Worm (Caenorhabditis elegans) whole organism, L4 larva: ENCODE data around the gene T14G8.3.
A peak's percentile ranks its signal among the peaks of the same experiment; 100 is the strongest.

Experiments used
- T20F7.1 ChIP-seq: fragments of 200-800 bp; sonication (Bioruptor generic); optimal IDR thresholded peaks from 2 replicates; lab custom pipeline; 2018; ENCODE audit warnings: mild to moderate bottlenecking, missing genetic modification characterization, missing compliant biosample characterization
- ZK337.2 ChIP-seq: fragments of 200-800 bp; sonication (Bioruptor generic); IDR thresholded peaks from 2 replicates; pipeline ENCODE4 v1.3.6; 2022; ENCODE audit warnings: missing genetic modification reagents, missing genetic modification characterization, missing compliant biosample characterization
- aha-1 ChIP-seq: fragments of 150-350 bp; peaks from one replicate; lab custom pipeline; 2014; ENCODE audit warnings: missing biosample characterization, missing genetic modification characterization
- aly-2 ChIP-seq: sonication (generic microtip); optimal IDR thresholded peaks from 2 replicates; lab custom pipeline; 2018; ENCODE audit warnings: missing biosample characterization, missing genetic modification characterization
- ceh-28 ChIP-seq: fragments of 150-350 bp; optimal IDR thresholded peaks from 2 replicates; lab custom pipeline; 2014; ENCODE audit warnings: missing biosample characterization, missing genetic modification reagents, missing genetic modification characterization
- cey-2 ChIP-seq: sonication (generic microtip); optimal IDR thresholded peaks from 3 replicates; lab custom pipeline; 2017; ENCODE audit warnings: missing genetic modification characterization, mild to moderate bottlenecking, missing compliant biosample characterization, antibody characterized with exemption, borderline replicate concordance; ENCODE audit not compliant: insufficient read depth
- daf-8 ChIP-seq: fragments of 200-800 bp; sonication (Bioruptor generic); IDR thresholded peaks from 2 replicates; pipeline ENCODE4 v1.3.6; 2022; ENCODE audit warnings: missing genetic modification characterization, missing compliant biosample characterization
- dmd-6 ChIP-seq: fragments of 200-800 bp; sonication (Bioruptor generic); IDR thresholded peaks from 2 replicates; pipeline ENCODE4 v1.3.6; 2022; ENCODE audit warnings: missing genetic modification reagents, missing genetic modification characterization, missing compliant biosample characterization
- dmd-8 ChIP-seq: fragments of 200-800 bp; sonication (Bioruptor generic); IDR thresholded peaks from 2 replicates; pipeline ENCODE4 v1.3.6; 2022; ENCODE audit warnings: missing genetic modification characterization, missing compliant biosample characterization
- egl-27 ChIP-seq: sonication (generic microtip); optimal IDR thresholded peaks from 3 replicates; lab custom pipeline; 2017; ENCODE audit warnings: missing biosample characterization, missing genetic modification reagents, missing genetic modification characterization
- hlh-11 ChIP-seq: fragments of 200-800 bp; sonication (Bioruptor generic); optimal IDR thresholded peaks from 2 replicates; lab custom pipeline; 2018; ENCODE audit warnings: mild to moderate bottlenecking, missing genetic modification characterization, missing compliant biosample characterization
- lim-7 ChIP-seq: fragments of 200-800 bp; sonication (Bioruptor generic); IDR thresholded peaks from 2 replicates; pipeline ENCODE4 v1.3.6; 2022; ENCODE audit warnings: missing genetic modification characterization, missing compliant biosample characterization
- lin-1 ChIP-seq: fragments of 200-800 bp; sonication (Bioruptor generic); IDR thresholded peaks from 2 replicates; pipeline ENCODE4 v1.3.6; 2022; ENCODE audit warnings: missing genetic modification reagents, missing genetic modification characterization, missing compliant biosample characterization
- lin-29 ChIP-seq: fragments of 200-800 bp; sonication (Bioruptor generic); IDR thresholded peaks from 2 replicates; pipeline ENCODE4 v1.3.6; 2022; ENCODE audit warnings: missing genetic modification reagents, missing genetic modification characterization, missing compliant biosample characterization
- lin-38 ChIP-seq: fragments of 200-800 bp; sonication (Bioruptor generic); IDR thresholded peaks from 2 replicates; pipeline ENCODE4 v1.3.6; 2022; ENCODE audit warnings: missing genetic modification reagents, missing genetic modification characterization, missing compliant biosample characterization
- lir-3 ChIP-seq: sonication (generic microtip); optimal IDR thresholded peaks from 2 replicates; lab custom pipeline; 2016; ENCODE audit warnings: mild to moderate bottlenecking, missing genetic modification characterization, missing compliant biosample characterization
- lsy-2 ChIP-seq, 2 experiments: fragments of 150-350 bp in 1 of 2; sonication (generic microtip) in 1 of 2; optimal IDR thresholded peaks; 2 replicates each; lab custom pipeline; 2014 to 2017; ENCODE audit warnings: missing biosample characterization in 2 of 2, missing genetic modification characterization in 2 of 2
- mdl-1 ChIP-seq, 2 experiments: fragments of 150-350 bp in 1 of 2; sonication (generic microtip) in 1 of 2; optimal IDR thresholded peaks; 2 replicates each; lab custom pipeline; 2014 to 2017; ENCODE audit warnings: missing biosample characterization in 2 of 2, missing genetic modification characterization in 2 of 2
- mes-2 ChIP-seq: sonication (generic microtip); optimal IDR thresholded peaks from 2 replicates; lab custom pipeline; 2016; ENCODE audit warnings: missing genotype, mild to moderate bottlenecking, missing genetic modification characterization, missing compliant biosample characterization; ENCODE audit not compliant: poor library complexity, severe bottlenecking
- mxl-3 ChIP-seq: fragments of 200-800 bp; sonication (Bioruptor generic); optimal IDR thresholded peaks from 2 replicates; lab custom pipeline; 2018; ENCODE audit warnings: mild to moderate bottlenecking, missing genetic modification characterization, missing compliant biosample characterization
- nhr-10 ChIP-seq: fragments of 150-350 bp; optimal IDR thresholded peaks from 2 replicates; lab custom pipeline; 2014; ENCODE audit warnings: missing biosample characterization, missing genetic modification characterization
- nhr-25 ChIP-seq: sonication (generic microtip); optimal IDR thresholded peaks from 2 replicates; lab custom pipeline; 2017; ENCODE audit warnings: missing genetic modification characterization, mild to moderate bottlenecking, missing compliant biosample characterization, antibody characterized with exemption, moderate library complexity, borderline replicate concordance; ENCODE audit not compliant: insufficient read depth
- nhr-28 ChIP-seq: fragments of 150-350 bp; optimal IDR thresholded peaks from 2 replicates; lab custom pipeline; 2014; ENCODE audit warnings: missing biosample characterization, missing genetic modification characterization
- nhr-48 ChIP-seq: sonication (generic microtip); optimal IDR thresholded peaks from 2 replicates; lab custom pipeline; 2016; ENCODE audit warnings: mild to moderate bottlenecking, missing genetic modification characterization, missing compliant biosample characterization
- nhr-76 ChIP-seq: fragments of 150-350 bp; optimal IDR thresholded peaks from 2 replicates; lab custom pipeline; 2014; ENCODE audit warnings: missing biosample characterization, missing genetic modification characterization
- saeg-2 ChIP-seq: fragments of 200-800 bp; sonication (Bioruptor generic); IDR thresholded peaks from 2 replicates; pipeline ENCODE4 v1.3.6; 2022; ENCODE audit warnings: missing genetic modification reagents, missing genetic modification characterization, missing compliant biosample characterization
- sdz-12 ChIP-seq: fragments of 200-800 bp; sonication (Bioruptor generic); optimal IDR thresholded peaks from 2 replicates; lab custom pipeline; 2018; ENCODE audit warnings: mild to moderate bottlenecking, missing genetic modification characterization, missing compliant biosample characterization
- set-16 ChIP-seq: fragments of 200-800 bp; sonication (Bioruptor generic); IDR thresholded peaks from 2 replicates; pipeline ENCODE4 v1.3.6; 2022; ENCODE audit warnings: missing genetic modification reagents, missing genetic modification characterization, missing compliant biosample characterization
- snpc-1.2 ChIP-seq: fragments of 200-800 bp; sonication (Bioruptor generic); IDR thresholded peaks from 2 replicates; pipeline ENCODE4 v1.3.6; 2022; ENCODE audit warnings: missing genetic modification reagents, missing genetic modification characterization, missing compliant biosample characterization
- snpc-4 ChIP-seq: fragments of 150-350 bp; optimal IDR thresholded peaks from 2 replicates; lab custom pipeline; 2014; ENCODE audit warnings: missing biosample characterization, missing genetic modification characterization
- spr-1 ChIP-seq: sonication (generic microtip); optimal IDR thresholded peaks from 2 replicates; lab custom pipeline; 2016; ENCODE audit warnings: mild to moderate bottlenecking, missing genetic modification characterization, missing compliant biosample characterization
- zfp-2 ChIP-seq: sonication (generic microtip); optimal IDR thresholded peaks from 2 replicates; lab custom pipeline; 2016; ENCODE audit warnings: mild to moderate bottlenecking, missing genetic modification characterization, missing compliant biosample characterization
- zfp-3 ChIP-seq: fragments of 200-800 bp; sonication (Bioruptor generic); conservative IDR thresholded peaks from 2 replicates; pipeline ENCODE4 v1.3.6; 2022; ENCODE audit warnings: missing genetic modification reagents, missing genetic modification characterization, missing compliant biosample characterization
- ztf-7 ChIP-seq: fragments of 150-350 bp; optimal IDR thresholded peaks from 2 replicates; lab custom pipeline; 2014; ENCODE audit warnings: missing biosample characterization, missing genetic modification characterization

Gene T14G8.3

DNA sequence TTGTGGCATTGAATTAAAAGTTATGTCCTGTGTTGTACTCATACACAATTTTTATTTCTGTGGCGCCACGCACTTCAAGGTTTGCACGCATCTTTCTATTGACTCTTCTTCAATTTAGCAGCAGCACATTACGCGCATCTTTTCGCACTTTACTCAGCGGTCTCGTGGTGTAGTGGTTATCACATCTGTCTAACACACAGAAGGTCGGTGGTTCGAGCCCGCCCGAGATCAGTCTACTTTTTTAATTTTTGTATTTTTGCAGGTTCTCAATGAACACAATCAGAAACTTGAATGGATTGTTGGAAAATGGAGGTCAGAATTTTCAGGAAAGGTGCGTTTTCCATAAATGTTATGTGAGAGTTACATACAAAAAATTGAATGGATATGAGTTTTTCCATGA lies 17.5 kb upstream of the T14G8.3 start (continued):
- TF ChIP-seq nhr-48 (tag; lab: Kevin White, UChicago): no peak
- TF ChIP-seq sdz-12: no peak

DNA sequence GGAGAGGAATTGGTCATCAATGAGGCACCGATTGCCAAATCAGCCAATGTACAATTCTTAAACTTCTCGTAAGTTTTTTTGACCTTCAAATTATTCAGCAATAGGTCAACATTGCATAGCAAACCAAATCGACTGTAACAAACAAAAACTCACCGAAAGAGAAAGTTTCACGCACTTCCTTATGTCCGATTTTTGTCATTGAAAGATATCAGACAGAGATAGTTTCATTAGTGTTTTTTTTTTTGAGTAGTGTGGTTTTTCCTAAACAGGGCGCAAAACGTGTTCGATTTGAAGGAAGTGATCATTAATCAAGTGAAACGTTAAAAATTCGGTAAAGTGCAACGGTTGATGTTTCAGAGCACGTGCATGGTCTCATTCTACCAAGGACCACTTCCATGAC lies 16.9 kb upstream of the T14G8.3 start:
- TF ChIP-seq nhr-48 (tag; lab: Kevin White, UChicago): peak; percentile 77
- peak; percentile 58 for TF ChIP-seq mxl-3 (GFP tag; lab: Kevin White, UChicago)
- TF ChIP-seq aly-2 (tag; lab: Kevin White, UChicago): no peak
- peak; percentile 25; the same call in 1 of the 2 replicates for TF ChIP-seq dmd-6
- TF ChIP-seq lin-29 (GFP tag; lab: Robert Waterston, UW): no peak
- no peak for TF ChIP-seq ZK337.2 (GFP tag; lab: Robert Waterston, UW)
- no peak for TF ChIP-seq zfp-3 (GFP tag; lab: Robert Waterston, UW)
- no peak for TF ChIP-seq T20F7.1 (GFP tag; lab: Kevin White, UChicago)
- peak in 1 of 2 experiments; percentile 5 for TF ChIP-seq lsy-2 (tag; optimal IDR thresholded peaks at IDR 0.05; lab: Kevin White, UChicago)
- peak; percentile 37 for TF ChIP-seq cey-2 (tag; lab: Kevin White, UChicago)
- no peak for TF ChIP-seq nhr-10
- TF ChIP-seq ztf-7 (tag; lab: Kevin White, UChicago): no peak
- no peak for TF ChIP-seq ceh-28
- TF ChIP-seq nhr-28 (tag; lab: Kevin White, UChicago): peak; percentile 6
- no peak for TF ChIP-seq saeg-2 (GFP tag; lab: Robert Waterston, UW)
- TF ChIP-seq aha-1: peak; percentile 21
- TF ChIP-seq daf-8 (GFP tag; lab: Robert Waterston, UW): no peak
- no peak for TF ChIP-seq set-16 (GFP tag; lab: Robert Waterston, UW)
- peak; percentile 47 for TF ChIP-seq hlh-11 (tag; lab: Kevin White, UChicago)
- TF ChIP-seq nhr-25 (tag; lab: Kevin White, UChicago): peak; percentile 76
- peak in 1 of 2 experiments; percentile 76 for TF ChIP-seq mdl-1 (tag; optimal IDR thresholded peaks at IDR 0.05; lab: Kevin White, UChicago)
- TF ChIP-seq mes-2 (tag; lab: Kevin White, UChicago): peak; percentile 2
- no peak for TF ChIP-seq snpc-4 (tag; lab: Kevin White, UChicago)
- TF ChIP-seq, all 104 proteins: peak for 11

DNA sequence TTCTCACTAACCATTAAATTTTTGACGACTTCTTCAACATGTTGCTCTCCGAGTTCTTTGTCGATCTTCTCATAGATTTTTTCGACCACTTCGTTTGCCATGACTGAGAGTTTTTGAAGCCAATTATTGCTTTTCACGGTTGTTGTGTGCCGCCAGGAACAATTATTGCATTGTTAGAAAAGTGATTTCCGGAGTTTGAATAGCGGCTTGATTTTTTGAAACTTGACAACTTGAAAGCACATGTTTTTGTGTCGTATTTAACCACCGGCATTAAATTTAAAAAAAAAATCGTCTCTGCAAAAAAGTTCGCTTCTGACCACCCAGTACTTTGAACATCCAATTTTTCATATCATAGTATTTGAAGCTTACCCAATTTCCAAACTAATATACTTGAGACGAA lies 15.0 kb upstream of the T14G8.3 start, which contains the start of gene C52G5.3:
TSS of gene C52G5.3 (minus strand) at position 101 of the 400 bp plus-strand sequence.
- TF ChIP-seq lin-1 (no peak), aha-1 (no peak), lim-7 (GFP tag; lab: Robert Waterston, UW) (no peak), zfp-2 (tag; lab: Kevin White, UChicago) (no peak), ztf-7 (tag; lab: Kevin White, UChicago) (no peak), lir-3 (no peak), dmd-8 (GFP tag; lab: Robert Waterston, UW) (no peak), T20F7.1 (GFP tag; lab: Kevin White, UChicago) (no peak), egl-27 (tag; lab: Kevin White, UChicago) (no peak)
- TF ChIP-seq, all 104 proteins: peak for 0

DNA sequence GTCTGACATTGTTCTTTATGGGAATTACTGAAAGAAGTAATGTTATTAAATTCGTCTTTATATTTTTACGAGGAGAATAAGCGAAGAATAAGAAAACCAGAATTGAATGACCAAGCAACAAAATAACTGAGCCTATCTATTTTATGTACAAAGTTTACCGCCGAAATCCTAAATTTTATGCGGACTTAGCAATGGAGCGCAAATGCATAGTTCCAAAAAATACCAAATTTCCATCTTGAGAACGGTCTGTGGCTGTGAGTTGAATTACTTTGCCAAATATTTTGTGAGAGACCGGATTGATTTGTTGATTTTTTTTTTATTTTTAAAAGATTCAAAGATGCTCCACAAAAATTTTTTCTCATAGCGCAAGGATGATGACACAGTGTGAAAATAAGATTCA lies 8.5 kb upstream of the T14G8.3 start, which contains the start of gene chd-3:
TSS of gene chd-3 (minus strand) at position 27 of the 400 bp plus-strand sequence.
- TF ChIP-seq nhr-76 (tag; lab: Kevin White, UChicago) (no peak), ztf-7 (tag; lab: Kevin White, UChicago) (no peak), snpc-1.2 (GFP tag; lab: Robert Waterston, UW) (no peak), spr-1 (tag; lab: Kevin White, UChicago) (no peak), lin-38 (GFP tag; lab: Robert Waterston, UW) (peak; percentile 70)
